Worm (Caenorhabditis elegans) whole organism, L1 larva: ENCODE measurements around the gene eelo-1.

Experiments used
- jun-1 ChIP-seq: fragments of 150-350 bp; optimal IDR thresholded peaks from 2 replicates; lab custom pipeline; 2014; ENCODE audit warnings: missing biosample characterization, missing genetic modification reagents, missing genetic modification characterization
- nhr-11 ChIP-seq: fragments of 150-350 bp; optimal IDR thresholded peaks from 2 replicates; lab custom pipeline; 2014; ENCODE audit warnings: missing biosample characterization, missing genetic modification characterization

DNA sequence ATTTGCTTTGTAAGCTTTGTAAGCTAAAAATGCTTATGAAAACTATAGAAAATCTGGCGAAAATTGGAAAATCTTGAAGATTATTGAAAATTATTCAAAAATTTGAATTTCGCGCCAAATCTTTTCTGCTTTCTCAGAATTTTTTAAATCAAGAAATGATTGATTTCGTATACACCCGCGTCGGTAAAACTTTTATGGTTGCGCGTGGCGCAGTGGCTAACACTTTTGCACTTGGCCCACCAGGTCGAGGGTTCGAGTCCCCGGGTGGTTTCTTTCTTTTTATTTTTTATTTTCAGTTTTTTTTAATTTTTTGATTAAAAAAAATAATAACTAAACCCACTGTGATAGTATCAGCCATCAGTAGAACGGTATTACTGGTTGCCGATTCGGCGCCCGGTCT, 40.6 kb upstream of the eelo-1 start:
- TF ChIP-seq jun-1 (tag; lab: Kevin White, UChicago) (no peak), nhr-11 (tag; lab: Kevin White, UChicago) (no peak)
